Worm (Caenorhabditis elegans) whole organism, L4 larva: ENCODE results near the gene cyp-33B1.

Source experiments
- F26F4.8 ChIP-seq: fragments of 200-800 bp; sonication (Bioruptor generic); conservative IDR thresholded peaks from 2 replicates; pipeline ENCODE4 v1.3.6; 2022; ENCODE audit warnings: missing genetic modification characterization, missing compliant biosample characterization
- F37D6.2 ChIP-seq: sonication (generic microtip); optimal IDR thresholded peaks from 2 replicates; lab custom pipeline; 2016; ENCODE audit warnings: mild to moderate bottlenecking, missing genetic modification characterization, missing compliant biosample characterization
- F49E8.2 ChIP-seq: sonication (generic microtip); optimal IDR thresholded peaks from 2 replicates; lab custom pipeline; 2016; ENCODE audit warnings: missing compliant biosample characterization, mild to moderate bottlenecking, missing genetic modification characterization, borderline replicate concordance
- Y105C5A.15 ChIP-seq: fragments of 200-800 bp; sonication (Bioruptor generic); IDR thresholded peaks from 2 replicates; pipeline ENCODE4 v1.3.6; 2022; ENCODE audit warnings: missing genetic modification characterization, missing compliant biosample characterization
- Y75B8A.6 ChIP-seq: fragments of 200-800 bp; sonication (Bioruptor generic); IDR thresholded peaks from 2 replicates; pipeline ENCODE4 v1.3.6; 2022; ENCODE audit warnings: missing genetic modification reagents, missing genetic modification characterization, missing compliant biosample characterization
- ZK337.2 ChIP-seq: fragments of 200-800 bp; sonication (Bioruptor generic); IDR thresholded peaks from 2 replicates; pipeline ENCODE4 v1.3.6; 2022; ENCODE audit warnings: missing genetic modification reagents, missing genetic modification characterization, missing compliant biosample characterization
- attf-4 ChIP-seq: sonication (generic microtip); optimal IDR thresholded peaks from 3 replicates; lab custom pipeline; 2017; ENCODE audit warnings: missing biosample characterization, missing genetic modification characterization
- ceh-28 ChIP-seq: fragments of 150-350 bp; optimal IDR thresholded peaks from 2 replicates; lab custom pipeline; 2014; ENCODE audit warnings: missing biosample characterization, missing genetic modification reagents, missing genetic modification characterization
- ceh-32 ChIP-seq: sonication (generic microtip); optimal IDR thresholded peaks from 2 replicates; lab custom pipeline; 2016; ENCODE audit warnings: mild to moderate bottlenecking, missing genetic modification characterization, missing compliant biosample characterization; ENCODE audit not compliant: poor library complexity
- ceh-62 ChIP-seq: sonication (generic microtip); optimal IDR thresholded peaks from 2 replicates; lab custom pipeline; 2017; ENCODE audit warnings: missing biosample characterization, missing genetic modification characterization
- ceh-82 ChIP-seq: sonication (generic microtip); optimal IDR thresholded peaks from 2 replicates; lab custom pipeline; 2017; ENCODE audit warnings: missing biosample characterization, missing genetic modification characterization
- daf-16 ChIP-seq, 3 experiments: sonication (generic microtip); optimal IDR thresholded peaks; 2 replicates each; lab custom pipeline; 2016 to 2017; ENCODE audit warnings: missing genetic modification characterization in 3 of 3, missing genetic modification reagents in 3 of 3, mild to moderate bottlenecking in 2 of 3, missing compliant biosample characterization in 2 of 3, missing biosample characterization in 1 of 3, moderate library complexity in 1 of 3
- daf-8 ChIP-seq: fragments of 200-800 bp; sonication (Bioruptor generic); IDR thresholded peaks from 2 replicates; pipeline ENCODE4 v1.3.6; 2022; ENCODE audit warnings: missing genetic modification characterization, missing compliant biosample characterization
- dmd-6 ChIP-seq: fragments of 200-800 bp; sonication (Bioruptor generic); IDR thresholded peaks from 2 replicates; pipeline ENCODE4 v1.3.6; 2022; ENCODE audit warnings: missing genetic modification reagents, missing genetic modification characterization, missing compliant biosample characterization
- dmd-9 ChIP-seq: fragments of 200-800 bp; sonication (Bioruptor generic); IDR thresholded peaks from 2 replicates; pipeline ENCODE4 v1.3.6; 2022; ENCODE audit warnings: missing genetic modification reagents, missing genetic modification characterization, missing compliant biosample characterization
- duxl-1 ChIP-seq: sonication (generic microtip); optimal IDR thresholded peaks from 2 replicates; lab custom pipeline; 2016; ENCODE audit warnings: mild to moderate bottlenecking, missing genetic modification characterization, moderate library complexity, missing compliant biosample characterization; ENCODE audit not compliant: poor library complexity
- dve-1 ChIP-seq: sonication (generic microtip); optimal IDR thresholded peaks from 2 replicates; lab custom pipeline; 2017; ENCODE audit warnings: antibody characterized with exemption, mild to moderate bottlenecking, missing genetic modification characterization, missing compliant biosample characterization; ENCODE audit not compliant: insufficient read depth
- egl-27 ChIP-seq: sonication (generic microtip); optimal IDR thresholded peaks from 3 replicates; lab custom pipeline; 2017; ENCODE audit warnings: missing biosample characterization, missing genetic modification reagents, missing genetic modification characterization
- fkh-10 ChIP-seq: fragments of 150-350 bp; optimal IDR thresholded peaks from 2 replicates; lab custom pipeline; 2014; ENCODE audit warnings: missing biosample characterization, missing genetic modification reagents, missing genetic modification characterization
- gei-8 ChIP-seq: fragments of 200-800 bp; sonication (Bioruptor generic); optimal IDR thresholded peaks from 2 replicates; lab custom pipeline; 2018; ENCODE audit warnings: mild to moderate bottlenecking, missing genetic modification characterization, missing compliant biosample characterization
- hlh-11 ChIP-seq: fragments of 200-800 bp; sonication (Bioruptor generic); optimal IDR thresholded peaks from 2 replicates; lab custom pipeline; 2018; ENCODE audit warnings: mild to moderate bottlenecking, missing genetic modification characterization, missing compliant biosample characterization
- hmg-1.1 ChIP-seq: fragments of 200-800 bp; sonication (Bioruptor generic); IDR thresholded peaks from 2 replicates; pipeline ENCODE4 v1.3.6; 2022; ENCODE audit warnings: missing genetic modification reagents, missing genetic modification characterization, missing compliant biosample characterization
- lin-1 ChIP-seq: fragments of 200-800 bp; sonication (Bioruptor generic); IDR thresholded peaks from 2 replicates; pipeline ENCODE4 v1.3.6; 2022; ENCODE audit warnings: missing genetic modification reagents, missing genetic modification characterization, missing compliant biosample characterization
- lin-15B ChIP-seq: fragments of 150-350 bp; sonication (generic microtip); optimal IDR thresholded peaks from 3 replicates; lab custom pipeline; 2014; ENCODE audit warnings: missing biosample characterization, missing genetic modification characterization
- lir-3 ChIP-seq: sonication (generic microtip); optimal IDR thresholded peaks from 2 replicates; lab custom pipeline; 2016; ENCODE audit warnings: mild to moderate bottlenecking, missing genetic modification characterization, missing compliant biosample characterization
- lsy-2 ChIP-seq, 2 experiments: fragments of 150-350 bp in 1 of 2; sonication (generic microtip) in 1 of 2; optimal IDR thresholded peaks; 2 replicates each; lab custom pipeline; 2014 to 2017; ENCODE audit warnings: missing biosample characterization in 2 of 2, missing genetic modification characterization in 2 of 2
- mdl-1 ChIP-seq, 2 experiments: fragments of 150-350 bp in 1 of 2; sonication (generic microtip) in 1 of 2; optimal IDR thresholded peaks; 2 replicates each; lab custom pipeline; 2014 to 2017; ENCODE audit warnings: missing biosample characterization in 2 of 2, missing genetic modification characterization in 2 of 2
- mep-1 ChIP-seq: fragments of 150-350 bp; sonication (generic microtip); optimal IDR thresholded peaks from 3 replicates; lab custom pipeline; 2014; ENCODE audit warnings: missing biosample characterization, missing genetic modification characterization
- mes-2 ChIP-seq: sonication (generic microtip); optimal IDR thresholded peaks from 2 replicates; lab custom pipeline; 2016; ENCODE audit warnings: missing genotype, mild to moderate bottlenecking, missing genetic modification characterization, missing compliant biosample characterization; ENCODE audit not compliant: poor library complexity, severe bottlenecking
- mxl-2 ChIP-seq: fragments of 200-800 bp; sonication (Bioruptor generic); conservative IDR thresholded peaks from 2 replicates; pipeline ENCODE4 v1.3.6; 2022; ENCODE audit warnings: missing genetic modification reagents, missing genetic modification characterization, missing compliant biosample characterization
- mxl-3 ChIP-seq: fragments of 200-800 bp; sonication (Bioruptor generic); optimal IDR thresholded peaks from 2 replicates; lab custom pipeline; 2018; ENCODE audit warnings: mild to moderate bottlenecking, missing genetic modification characterization, missing compliant biosample characterization
- nhr-102 ChIP-seq: sonication (generic microtip); optimal IDR thresholded peaks from 2 replicates; lab custom pipeline; 2016; ENCODE audit warnings: mild to moderate bottlenecking, missing genetic modification characterization, moderate library complexity, missing compliant biosample characterization
- nhr-11 ChIP-seq: fragments of 150-350 bp; optimal IDR thresholded peaks from 2 replicates; lab custom pipeline; 2014; ENCODE audit warnings: missing biosample characterization, missing genetic modification characterization
- nhr-111 ChIP-seq: fragments of 200-800 bp; sonication (Bioruptor generic); optimal IDR thresholded peaks from 2 replicates; lab custom pipeline; 2018; ENCODE audit warnings: mild to moderate bottlenecking, missing genetic modification characterization, missing compliant biosample characterization
- nhr-237 ChIP-seq: sonication (generic microtip); optimal IDR thresholded peaks from 2 replicates; lab custom pipeline; 2017; ENCODE audit warnings: missing biosample characterization, missing genetic modification characterization
- nhr-48 ChIP-seq: sonication (generic microtip); optimal IDR thresholded peaks from 2 replicates; lab custom pipeline; 2016; ENCODE audit warnings: mild to moderate bottlenecking, missing genetic modification characterization, missing compliant biosample characterization
- nhr-77 ChIP-seq: fragments of 150-350 bp; optimal IDR thresholded peaks from 2 replicates; lab custom pipeline; 2014; ENCODE audit warnings: missing biosample characterization, missing genetic modification characterization
- php-3 ChIP-seq: fragments of 200-800 bp; sonication (Bioruptor generic); IDR thresholded peaks from 2 replicates; pipeline ENCODE4 v1.3.6; 2022; ENCODE audit warnings: missing genetic modification reagents, missing genetic modification characterization, missing compliant biosample characterization
- pqm-1 ChIP-seq: sonication (generic microtip); optimal IDR thresholded peaks from 2 replicates; lab custom pipeline; 2017; ENCODE audit warnings: missing biosample characterization, missing genetic modification characterization
- rbr-2 ChIP-seq: sonication (generic microtip); optimal IDR thresholded peaks from 2 replicates; lab custom pipeline; 2016; ENCODE audit warnings: missing genotype, missing genetic modification characterization, missing compliant biosample characterization
- set-16 ChIP-seq: fragments of 200-800 bp; sonication (Bioruptor generic); IDR thresholded peaks from 2 replicates; pipeline ENCODE4 v1.3.6; 2022; ENCODE audit warnings: missing genetic modification reagents, missing genetic modification characterization, missing compliant biosample characterization
- snpc-1.2 ChIP-seq: fragments of 200-800 bp; sonication (Bioruptor generic); IDR thresholded peaks from 2 replicates; pipeline ENCODE4 v1.3.6; 2022; ENCODE audit warnings: missing genetic modification reagents, missing genetic modification characterization, missing compliant biosample characterization
- tra-1 ChIP-seq: fragments of 200-800 bp; sonication (Bioruptor generic); IDR thresholded peaks from 2 replicates; pipeline ENCODE4 v1.3.6; 2022; ENCODE audit warnings: missing genetic modification reagents, missing genetic modification characterization, missing compliant biosample characterization
- unc-62 ChIP-seq, 3 experiments: fragments of 150-350 bp in 1 of 3; sonication (generic microtip); optimal IDR thresholded peaks in 2 of 3; peaks in 1 of 3; 1 replicate in 1 of 3; 2 replicates in 2 of 3; lab custom pipeline; 2014 to 2017; ENCODE audit warnings: missing biosample characterization in 3 of 3, missing genetic modification characterization in 3 of 3, missing genetic modification reagents in 3 of 3, missing genotype in 1 of 3
- vab-7 ChIP-seq: fragments of 200-800 bp; sonication (Bioruptor generic); IDR thresholded peaks from 2 replicates; pipeline ENCODE4 v1.3.6; 2022; ENCODE audit warnings: missing genetic modification reagents, missing genetic modification characterization, missing compliant biosample characterization
- zag-1 ChIP-seq: fragments of 150-350 bp; optimal IDR thresholded peaks from 2 replicates; lab custom pipeline; 2014; ENCODE audit warnings: missing biosample characterization, missing genetic modification characterization
- zfp-2 ChIP-seq: sonication (generic microtip); optimal IDR thresholded peaks from 2 replicates; lab custom pipeline; 2016; ENCODE audit warnings: mild to moderate bottlenecking, missing genetic modification characterization, missing compliant biosample characterization
- zip-11 ChIP-seq: fragments of 200-800 bp; sonication (Bioruptor generic); IDR thresholded peaks from 2 replicates; pipeline ENCODE4 v1.3.6; 2022; ENCODE audit warnings: missing genetic modification characterization, missing compliant biosample characterization
- zip-2 ChIP-seq: fragments of 150-350 bp; optimal IDR thresholded peaks from 2 replicates; lab custom pipeline; 2014; ENCODE audit warnings: missing biosample characterization, missing genetic modification characterization
- ztf-11 ChIP-seq: fragments of 150-350 bp; optimal IDR thresholded peaks from 2 replicates; lab custom pipeline; 2014; ENCODE audit warnings: missing biosample characterization, missing genetic modification characterization
- ztf-7 ChIP-seq: fragments of 150-350 bp; optimal IDR thresholded peaks from 2 replicates; lab custom pipeline; 2014; ENCODE audit warnings: missing biosample characterization, missing genetic modification characterization

cyp-33B1 gene

ce11 chrV:9074360-9074834 lies 33.3 kb downstream of the cyp-33B1 start (continued):
- no peak for TF ChIP-seq mxl-3 (GFP tag; lab: Kevin White, UChicago)
- no peak for TF ChIP-seq pqm-1 (tag; lab: Kevin White, UChicago)
- no peak for TF ChIP-seq zfp-2 (tag; lab: Kevin White, UChicago)
- no peak for TF ChIP-seq ztf-7 (tag; lab: Kevin White, UChicago)
- TF ChIP-seq dmd-9 (GFP tag; lab: Robert Waterston, UW) = no peak
- no peak for TF ChIP-seq ZK337.2 (GFP tag; lab: Robert Waterston, UW)
- peak; percentile 68 for TF ChIP-seq dve-1 (tag; lab: Kevin White, UChicago)
- no peak for TF ChIP-seq attf-4
- no peak for TF ChIP-seq hmg-1.1 (GFP tag; lab: Robert Waterston, UW)
- TF ChIP-seq duxl-1 = no peak
- peak in 1 of 2 experiments; percentile 66 for TF ChIP-seq unc-62 (GFP tag; optimal IDR thresholded peaks at IDR 0.05 in 1 of 2; lab: Kevin White, UChicago)
- no peak for TF ChIP-seq unc-62 (tag; optimal IDR thresholded peaks at IDR 0.05; lab: Kevin White, UChicago)
- TF ChIP-seq mdl-1 (tag; optimal IDR thresholded peaks at IDR 0.05; lab: Kevin White, UChicago) = peak in 1 of 2 experiments; percentile 49
- TF ChIP-seq nhr-111 (GFP tag; lab: Kevin White, UChicago) = no peak
- peak; percentile 59 for TF ChIP-seq mep-1 (tag; lab: Kevin White, UChicago)
- TF ChIP-seq php-3 (GFP tag; lab: Robert Waterston, UW) = peak; percentile 76
- no peak for TF ChIP-seq lir-3 (tag; lab: Kevin White, UChicago)
- TF ChIP-seq fkh-10 = no peak
- no peak for TF ChIP-seq zag-1
- no peak for TF ChIP-seq Y75B8A.6
- peak; percentile 16 to 27 for TF ChIP-seq lsy-2 (tag; optimal IDR thresholded peaks at IDR 0.05; lab: Kevin White, UChicago)
- TF ChIP-seq ceh-62 = no peak
- no peak for TF ChIP-seq egl-27
- TF ChIP-seq vab-7 = no peak
- TF ChIP-seq nhr-237 = no peak
- TF ChIP-seq snpc-1.2 (GFP tag; lab: Robert Waterston, UW) = no peak
- TF ChIP-seq ceh-82 = no peak
- no peak for TF ChIP-seq nhr-102
- no peak for TF ChIP-seq tra-1 (GFP tag; lab: Robert Waterston, UW)
- TF ChIP-seq mes-2 (tag; lab: Kevin White, UChicago) = no peak
- TF ChIP-seq nhr-77 (tag; lab: Kevin White, UChicago) = peak; percentile 87
- TF ChIP-seq zip-11 (GFP tag; lab: Robert Waterston, UW) = no peak
- TF ChIP-seq F37D6.2 (tag; lab: Kevin White, UChicago) = no peak
- TF ChIP-seq rbr-2 (tag; lab: Kevin White, UChicago) = no peak
- no peak for TF ChIP-seq nhr-11 (tag; lab: Kevin White, UChicago)
- no peak for TF ChIP-seq F26F4.8 (GFP tag; lab: Robert Waterston, UW)
- TF ChIP-seq ztf-11 = no peak
- TF ChIP-seq daf-16 (GFP tag; optimal IDR thresholded peaks at IDR 0.05; lab: Kevin White, UChicago) = no peak
- TF ChIP-seq daf-16 (tag; optimal IDR thresholded peaks at IDR 0.05; lab: Kevin White, UChicago) = peak; percentile 95
- no peak for TF ChIP-seq lin-15B (tag; lab: Kevin White, UChicago)
- TF ChIP-seq ceh-28 (tag; lab: Kevin White, UChicago) = no peak
- TF ChIP-seq dmd-6 = peak; percentile 34; the same call in 1 of the 2 replicates
- no peak for TF ChIP-seq F49E8.2 (tag; lab: Kevin White, UChicago)
- TF ChIP-seq lin-1 (GFP tag; lab: Robert Waterston, UW) = no peak
- no peak for TF ChIP-seq zip-2
- no peak for TF ChIP-seq ceh-32 (tag; lab: Kevin White, UChicago)
- no peak for TF ChIP-seq set-16 (GFP tag; lab: Robert Waterston, UW)
- TF ChIP-seq mxl-2 = no peak
- TF ChIP-seq daf-8 (GFP tag; lab: Robert Waterston, UW) = no peak
- TF ChIP-seq nhr-48 (tag; lab: Kevin White, UChicago) = peak; percentile 31
- TF ChIP-seq Y105C5A.15 = no peak
- TF ChIP-seq hlh-11 (tag; lab: Kevin White, UChicago) = peak; percentile 66
- no peak for TF ChIP-seq gei-8 (GFP tag; lab: Kevin White, UChicago)
